Worm (Caenorhabditis elegans): ENCODE results near the gene C45G7.4.

The C45G7.4 gene

ce11 chrIV:2387970-2388705 lies 44.7 kb upstream of the C45G7.4 start, which contains the start of gene sec-61.B (continued):
- TF ChIP-seq let-607 (tag; optimal IDR thresholded peaks at IDR 0.05) (peak in 1 of 2 experiments; percentile 82), ekl-4 (GFP tag; IDR thresholded peaks at IDR 0.05) (no peak), ceh-58 (GFP tag; IDR thresholded peaks at IDR 0.05) (no peak), hmg-20 (GFP tag; IDR thresholded peaks at IDR 0.05) (no peak), Y79H2A.3 (GFP tag; conservative IDR thresholded peaks at IDR 0.05) (no peak), T07F8.4 (tag; optimal IDR thresholded peaks at IDR 0.05) (no peak), ceh-40 (GFP tag; IDR thresholded peaks at IDR 0.05) (no peak), C06A6.2 (GFP tag; conservative IDR thresholded peaks at IDR 0.05) (no peak), F22D6.2 (tag; optimal IDR thresholded peaks at IDR 0.05) (no peak), sea-2 (GFP tag; IDR thresholded peaks at IDR 0.05) (no peak), nhr-120 (GFP tag; IDR thresholded peaks at IDR 0.05) (no peak), fkh-3 (tag; optimal IDR thresholded peaks at IDR 0.05) (no peak), hlh-12 (tag; optimal IDR thresholded peaks at IDR 0.05) (no peak), madf-6 (GFP tag; IDR thresholded peaks at IDR 0.05) (peak; percentile 56), Y95B8A.8 (GFP tag; IDR thresholded peaks at IDR 0.05) (peak; percentile 44; the same call in 1 of the 2 replicates), bed-1 (GFP tag; IDR thresholded peaks at IDR 0.05) (no peak), madf-3 (GFP tag; IDR thresholded peaks at IDR 0.05) (no peak), tbp1 (GFP tag; optimal IDR thresholded peaks at IDR 0.05) (peak; percentile 32), dpl-1 (GFP tag; optimal IDR thresholded peaks at IDR 0.05) (no peak), F57A8.1 (GFP tag; optimal IDR thresholded peaks at IDR 0.05) (no peak), die-1 (tag; optimal IDR thresholded peaks at IDR 0.05) (no peak), ceh-27 (GFP tag; optimal IDR thresholded peaks at IDR 0.05) (no peak), ztf-18 (tag; optimal IDR thresholded peaks at IDR 0.05) (peak; percentile 7), C17E4.6 (GFP tag; IDR thresholded peaks at IDR 0.05) (no peak), ccch-3 (GFP tag; optimal IDR thresholded peaks at IDR 0.05) (no peak), chd-7 (tag; optimal IDR thresholded peaks at IDR 0.05) (no peak), mcd-1 (GFP tag; IDR thresholded peaks at IDR 0.05) (peak; percentile 66), hsf-1 (GFP tag; IDR thresholded peaks at IDR 0.05) (no peak; the same call in 1 of the 2 replicates), T26A5.8 (tag; optimal IDR thresholded peaks at IDR 0.05) (no peak), lsl-1 (GFP tag; optimal IDR thresholded peaks at IDR 0.05) (peak; percentile 31), nfya-2 (GFP tag; IDR thresholded peaks at IDR 0.05) (no peak), hlh-26 (GFP tag; conservative IDR thresholded peaks at IDR 0.05) (no peak), ztf-26 (tag; optimal IDR thresholded peaks at IDR 0.05) (no peak), nfya-1 (tag; optimal IDR thresholded peaks at IDR 0.05; ENCODE audit: borderline replicate concordance, insufficient read depth) (no peak), F55B11.4 (tag; optimal IDR thresholded peaks at IDR 0.05; ENCODE audit: borderline replicate concordance, insufficient read depth) (no peak), zim-3 (tag; optimal IDR thresholded peaks at IDR 0.05) (no peak), repo-1 (tag; optimal IDR thresholded peaks at IDR 0.05) (peak; percentile 39), B0261.1 (tag; optimal IDR thresholded peaks at IDR 0.05) (no peak), sdz-38 (tag; optimal IDR thresholded peaks at IDR 0.05) (no peak), lag-1 (GFP tag; IDR thresholded peaks at IDR 0.05) (no peak), Y53G8AR.9 (GFP tag; conservative IDR thresholded peaks at IDR 0.05) (peak; percentile 77; the same call in 1 of the 2 replicates), athp-1 (tag; optimal IDR thresholded peaks at IDR 0.05) (peak; percentile 27), attf-6 (GFP tag; IDR thresholded peaks at IDR 0.05) (no peak), D2030.7 (GFP tag; IDR thresholded peaks at IDR 0.05) (peak; percentile 56; the same call in 1 of the 2 replicates), ztf-22 (GFP tag; optimal IDR thresholded peaks at IDR 0.05) (no peak), B0035.1 (tag; optimal IDR thresholded peaks at IDR 0.05) (peak; percentile 7), cebp-1 (GFP tag; IDR thresholded peaks at IDR 0.05) (no peak), cebp-1 (tag; optimal IDR thresholded peaks at IDR 0.05) (peak; percentile 31), nhr-179 (tag; optimal IDR thresholded peaks at IDR 0.05) (no peak)
